Worm (Caenorhabditis elegans) whole organism, young adult: ENCODE data around the gene F58A6.5.
"Not testable (repeated sequence)": the region's sequence is repeated elsewhere in the genome, so short reads cannot be mapped to it uniquely, and the experiment has no call there.

ENCODE experiments used
- C17E4.6 ChIP-seq: fragments of 200-800 bp; sonication (Bioruptor generic); IDR thresholded peaks from 2 replicates; pipeline ENCODE4 v1.3.6; 2022; ENCODE audit warnings: missing genetic modification reagents, missing genetic modification characterization, missing compliant biosample characterization
- F10E7.11 ChIP-seq: sonication (generic microtip); optimal IDR thresholded peaks from 2 replicates; lab custom pipeline; 2017; ENCODE audit warnings: mild to moderate bottlenecking, missing genetic modification characterization, moderate library complexity, missing compliant biosample characterization
- F33H1.4 ChIP-seq: fragments of 200-800 bp; sonication (Bioruptor generic); IDR thresholded peaks from 2 replicates; pipeline ENCODE4 v1.3.6; 2022; ENCODE audit warnings: missing genetic modification reagents, missing genetic modification characterization, missing compliant biosample characterization
- T07F8.4 ChIP-seq: sonication (generic microtip); optimal IDR thresholded peaks from 2 replicates; lab custom pipeline; 2016; ENCODE audit warnings: mild to moderate bottlenecking, missing genetic modification characterization, moderate library complexity, missing compliant biosample characterization
- Y56A3A.18 ChIP-seq: fragments of 200-800 bp; sonication (Bioruptor generic); IDR thresholded peaks from 2 replicates; pipeline ENCODE4 v1.3.6; 2022; ENCODE audit warnings: missing genetic modification reagents, missing genetic modification characterization, missing compliant biosample characterization
- Y67H2A.10 ChIP-seq: fragments of 200-800 bp; sonication (Bioruptor generic); conservative IDR thresholded peaks from 2 replicates; pipeline ENCODE4 v1.3.6; 2022; ENCODE audit warnings: missing genetic modification reagents, missing genetic modification characterization, missing compliant biosample characterization
- ZK185.1 ChIP-seq: sonication (generic microtip); optimal IDR thresholded peaks from 2 replicates; lab custom pipeline; 2016; ENCODE audit warnings: mild to moderate bottlenecking, missing genetic modification characterization, missing compliant biosample characterization; ENCODE audit not compliant: poor library complexity, severe bottlenecking
- aptf-2 ChIP-seq: fragments of 200-800 bp; sonication (Bioruptor generic); conservative IDR thresholded peaks from 2 replicates; pipeline ENCODE4 v1.3.6; 2022; ENCODE audit warnings: missing genetic modification reagents, missing genetic modification characterization, missing compliant biosample characterization
- aptf-3 ChIP-seq: fragments of 200-800 bp; sonication (Bioruptor generic); IDR thresholded peaks from 2 replicates; pipeline ENCODE4 v1.3.6; 2022; ENCODE audit warnings: missing genetic modification characterization, missing compliant biosample characterization
- attf-3 ChIP-seq: fragments of 200-800 bp; sonication (Bioruptor generic); conservative IDR thresholded peaks from 2 replicates; pipeline ENCODE4 v1.3.6; 2022; ENCODE audit warnings: missing genetic modification reagents, missing genetic modification characterization, missing compliant biosample characterization
- bed-1 ChIP-seq: fragments of 200-800 bp; sonication (Bioruptor generic); IDR thresholded peaks from 2 replicates; pipeline ENCODE4 v1.3.6; 2022; ENCODE audit warnings: missing genetic modification reagents, missing genetic modification characterization, missing compliant biosample characterization
- cebp-2 ChIP-seq: fragments of 200-800 bp; sonication (Bioruptor generic); IDR thresholded peaks from 2 replicates; pipeline ENCODE4 v1.3.6; 2022; ENCODE audit warnings: missing genetic modification characterization, missing compliant biosample characterization
- ceh-100 ChIP-seq: fragments of 200-800 bp; sonication (Bioruptor generic); IDR thresholded peaks from 2 replicates; pipeline ENCODE4 v1.3.6; 2022; ENCODE audit warnings: missing genetic modification reagents, missing genetic modification characterization, missing compliant biosample characterization
- ceh-27 ChIP-seq: fragments of 200-800 bp; sonication (Bioruptor generic); optimal IDR thresholded peaks from 2 replicates; lab custom pipeline; 2018; ENCODE audit warnings: mild to moderate bottlenecking, missing genetic modification characterization, moderate library complexity, missing compliant biosample characterization
- dpl-1 ChIP-seq: fragments of 150-350 bp; optimal IDR thresholded peaks from 2 replicates; lab custom pipeline; 2014; ENCODE audit warnings: missing biosample characterization, missing genetic modification reagents, missing genetic modification characterization
- hlh-12 ChIP-seq: sonication (generic microtip); optimal IDR thresholded peaks from 2 replicates; lab custom pipeline; 2016; ENCODE audit warnings: missing genetic modification characterization, missing compliant biosample characterization
- hmg-20 ChIP-seq: fragments of 200-800 bp; sonication (Bioruptor generic); IDR thresholded peaks from 2 replicates; pipeline ENCODE4 v1.3.6; 2022; ENCODE audit warnings: missing genetic modification reagents, missing genetic modification characterization, missing compliant biosample characterization
- lag-1 ChIP-seq: fragments of 200-800 bp; sonication (Bioruptor generic); IDR thresholded peaks from 2 replicates; pipeline ENCODE4 v1.3.6; 2022; ENCODE audit warnings: missing genetic modification reagents, missing genetic modification characterization, missing compliant biosample characterization
- lin-26 ChIP-seq: fragments of 200-800 bp; sonication (Bioruptor generic); IDR thresholded peaks from 2 replicates; pipeline ENCODE4 v1.3.6; 2022; ENCODE audit warnings: missing genetic modification reagents, missing genetic modification characterization, missing compliant biosample characterization
- lsl-1 ChIP-seq: fragments of 200-800 bp; sonication (Bioruptor generic); optimal IDR thresholded peaks from 2 replicates; lab custom pipeline; 2018; ENCODE audit warnings: mild to moderate bottlenecking, missing genetic modification characterization, moderate library complexity, missing compliant biosample characterization
- madf-3 ChIP-seq: fragments of 200-800 bp; sonication (Bioruptor generic); IDR thresholded peaks from 2 replicates; pipeline ENCODE4 v1.3.6; 2022; ENCODE audit warnings: missing genetic modification reagents, missing genetic modification characterization, missing compliant biosample characterization
- mel-28 ChIP-seq: sonication (generic microtip); optimal IDR thresholded peaks from 2 replicates; lab custom pipeline; 2016; ENCODE audit warnings: borderline replicate concordance, mild to moderate bottlenecking, missing genetic modification characterization, missing compliant biosample characterization
- mes-4 ChIP-seq: sonication (generic microtip); optimal IDR thresholded peaks from 2 replicates; lab custom pipeline; 2016; ENCODE audit warnings: missing genotype, missing genetic modification characterization, missing compliant biosample characterization
- nfya-1 ChIP-seq: sonication (generic microtip); optimal IDR thresholded peaks from 2 replicates; lab custom pipeline; 2017; ENCODE audit warnings: antibody characterized with exemption, missing compliant biosample characterization, missing genetic modification characterization, borderline replicate concordance; ENCODE audit not compliant: insufficient read depth
- nfya-2 ChIP-seq: fragments of 200-800 bp; sonication (Bioruptor generic); IDR thresholded peaks from 2 replicates; pipeline ENCODE4 v1.3.6; 2022; ENCODE audit warnings: missing genetic modification reagents, missing genetic modification characterization, missing compliant biosample characterization
- nfyb-1 ChIP-seq: fragments of 200-800 bp; sonication (Bioruptor generic); IDR thresholded peaks from 2 replicates; pipeline ENCODE4 v1.3.6; 2022; ENCODE audit warnings: missing genetic modification reagents, missing genetic modification characterization, missing compliant biosample characterization
- nhr-120 ChIP-seq: fragments of 200-800 bp; sonication (Bioruptor generic); IDR thresholded peaks from 2 replicates; pipeline ENCODE4 v1.3.6; 2022; ENCODE audit warnings: missing genetic modification characterization, missing compliant biosample characterization
- nhr-179 ChIP-seq: sonication (generic microtip); optimal IDR thresholded peaks from 2 replicates; lab custom pipeline; 2016; ENCODE audit warnings: mild to moderate bottlenecking, missing genetic modification characterization, missing compliant biosample characterization
- nhr-90 ChIP-seq: sonication (generic microtip); optimal IDR thresholded peaks from 2 replicates; lab custom pipeline; 2016; ENCODE audit warnings: missing genotype, mild to moderate bottlenecking, missing genetic modification characterization, missing compliant biosample characterization
- pha-4 ChIP-seq: fragments of 150-350 bp; sonication (generic microtip); optimal IDR thresholded peaks from 2 replicates; lab custom pipeline; 2014; ENCODE audit warnings: missing biosample characterization, missing genetic modification reagents, missing genetic modification characterization
- rcor-1 ChIP-seq: fragments of 200-800 bp; sonication (Bioruptor generic); IDR thresholded peaks from 2 replicates; pipeline ENCODE4 v1.3.6; 2022; ENCODE audit warnings: missing genetic modification reagents, missing genetic modification characterization, missing compliant biosample characterization
- snpc-3.4 ChIP-seq: sonication (generic microtip); optimal IDR thresholded peaks from 2 replicates; lab custom pipeline; 2017; ENCODE audit warnings: missing genetic modification characterization, mild to moderate bottlenecking, missing compliant biosample characterization, antibody characterized with exemption, moderate library complexity, missing genotype, missing genetic modification reagents
- sptf-2 ChIP-seq: fragments of 200-800 bp; sonication (Bioruptor generic); optimal IDR thresholded peaks from 2 replicates; lab custom pipeline; 2018; ENCODE audit warnings: mild to moderate bottlenecking, missing genetic modification characterization, missing compliant biosample characterization
- zim-3 ChIP-seq: sonication (generic microtip); optimal IDR thresholded peaks from 2 replicates; lab custom pipeline; 2017; ENCODE audit warnings: mild to moderate bottlenecking, missing genetic modification characterization, moderate library complexity, missing compliant biosample characterization
- ztf-3 ChIP-seq: fragments of 200-800 bp; sonication (Bioruptor generic); optimal IDR thresholded peaks from 2 replicates; lab custom pipeline; 2018; ENCODE audit warnings: mild to moderate bottlenecking, missing genetic modification characterization, missing compliant biosample characterization

The F58A6.5 gene

ce11 chrII:5163283-5163682 lies 15.0 kb upstream of the F58A6.5 start, which contains the start of gene srb-5:
TSS of gene srb-5 (minus strand) at chrII:5163383.
- no peak for TF ChIP-seq aptf-2 (GFP tag; lab: Robert Waterston, UW)
- no peak for TF ChIP-seq nfya-1 (tag; lab: Kevin White, UChicago)
- no peak for TF ChIP-seq attf-3 (GFP tag; lab: Robert Waterston, UW)
- no peak for TF ChIP-seq sptf-2 (GFP tag; lab: Kevin White, UChicago)
- TF ChIP-seq ztf-3 (GFP tag; lab: Kevin White, UChicago), result no peak

- no peak for TF ChIP-seq Y67H2A.10 (GFP tag; lab: Robert Waterston, UW)
- no peak for TF ChIP-seq bed-1
- TF ChIP-seq cebp-2 (GFP tag; lab: Robert Waterston, UW), result no peak
- no peak for TF ChIP-seq aptf-3 (GFP tag; lab: Robert Waterston, UW)
- TF ChIP-seq nfya-2 (GFP tag; lab: Robert Waterston, UW), result no peak
- no peak for TF ChIP-seq hmg-20
- TF ChIP-seq mes-4 (tag; lab: Kevin White, UChicago), result no peak
- no peak for TF ChIP-seq ZK185.1 (tag; lab: Kevin White, UChicago)
- no peak for TF ChIP-seq C17E4.6 (GFP tag; lab: Robert Waterston, UW)
- no peak for TF ChIP-seq ceh-100 (GFP tag; lab: Robert Waterston, UW)
- no peak for TF ChIP-seq zim-3 (tag; lab: Kevin White, UChicago)
- no peak for TF ChIP-seq hlh-12 (tag; lab: Kevin White, UChicago)
- no peak for TF ChIP-seq pha-4
- no peak for TF ChIP-seq F10E7.11 (tag; lab: Kevin White, UChicago)
- TF ChIP-seq, all 124 proteins: peak for 0
Measured at ce11 chrII:5161102-5161501, 12.9 kb upstream of the F58A6.5 start, which contains the start of gene C27D6.11. TSS of gene C27D6.11 (minus strand) at chrII:5161202.

- TF ChIP-seq zim-3 (tag; lab: Kevin White, UChicago); T07F8.4 (tag; lab: Kevin White, UChicago); Y56A3A.18 (GFP tag; lab: Robert Waterston, UW): not testable (repeated sequence)
Measured at ce11 chrII:5158774-5159173, 10.5 kb upstream of the F58A6.5 start, which contains the start of gene F58A6.9. TSS of gene F58A6.9 (minus strand) at chrII:5158874.

- TF ChIP-seq nfyb-1 (GFP tag; lab: Robert Waterston, UW) (no peak), lsl-1 (no peak), dpl-1 (GFP tag; lab: Kevin White, UChicago) (no peak), nhr-179 (tag; lab: Kevin White, UChicago) (no peak), T07F8.4 (tag; lab: Kevin White, UChicago) (no peak), lag-1 (GFP tag; lab: Robert Waterston, UW) (no peak), nhr-120 (GFP tag; lab: Robert Waterston, UW) (no peak), madf-3 (GFP tag; lab: Robert Waterston, UW) (no peak), nhr-90 (tag; lab: Kevin White, UChicago) (no peak), snpc-3.4 (no peak), mel-28 (no peak), F33H1.4 (GFP tag; lab: Robert Waterston, UW) (no peak), ceh-27 (no peak), rcor-1 (no peak), lin-26 (GFP tag; lab: Robert Waterston, UW) (no peak)
- TF ChIP-seq, all 124 proteins: peak for 0
Measured at ce11 chrII:5157525-5157924, 9.3 kb upstream of the F58A6.5 start, which contains the start of gene srb-13. TSS of gene srb-13 (minus strand) at chrII:5157625.
